Worm (Caenorhabditis elegans): ENCODE measurements around the gene B0252.5.

DNA sequence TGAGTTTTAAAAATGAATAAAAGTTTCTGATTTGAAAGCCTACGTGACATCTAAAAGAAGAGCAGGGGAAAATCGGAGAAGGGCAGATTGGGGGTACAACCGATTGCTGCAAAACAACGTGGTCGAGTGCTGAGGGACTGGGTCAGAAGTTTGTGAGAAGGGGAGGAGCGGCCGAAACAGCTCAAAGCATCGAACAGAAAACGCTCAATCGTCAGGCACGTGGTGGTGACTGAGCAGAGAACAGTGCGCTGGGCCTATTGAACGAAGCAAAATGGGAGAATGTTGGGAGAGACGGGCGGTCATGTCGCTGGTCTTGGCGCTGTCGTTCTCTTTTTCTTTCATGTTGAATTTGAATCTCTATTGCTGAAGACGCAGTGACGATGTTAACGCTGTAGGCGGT lies 27.5 kb downstream of the B0252.5 start:
- no peak for TF ChIP-seq tbx-2 (tag; optimal IDR thresholded peaks at IDR 0.05)
- no peak for TF ChIP-seq rnt-1 (tag; optimal IDR thresholded peaks at IDR 0.05)
- TF ChIP-seq ceh-14 (tag; optimal IDR thresholded peaks at IDR 0.05) = no peak

Data from whole organism, late embryonic.